Fruit fly (Drosophila melanogaster) whole organism, embryonic: ENCODE data around the gene CG15337.
A peak's percentile ranks its signal among the peaks of the same experiment; 100 is the strongest.

Experiments
- Asciz ChIP-seq: fragments of 200-800 bp; sonication (Bioruptor generic); optimal IDR thresholded peaks from 2 replicates; lab custom pipeline; 2017; ENCODE audit warnings: missing biosample characterization, mild to moderate bottlenecking, missing genetic modification characterization, missing genetic modification reagents
- Atf6 ChIP-seq: fragments of 200-800 bp; sonication (Bioruptor generic); IDR thresholded peaks from 2 replicates; pipeline ENCODE4 v1.3.6; 2022; ENCODE audit warnings: missing biosample characterization, missing genetic modification characterization
- Bgb ChIP-seq: fragments of 200-800 bp; sonication (Bioruptor generic); IDR thresholded peaks from 2 replicates; pipeline ENCODE4 v1.3.6; 2022; ENCODE audit warnings: missing biosample characterization, missing genetic modification characterization; ENCODE audit not compliant: partially characterized antibody
- CG10565 ChIP-seq: fragments of 200-800 bp; sonication (Bioruptor generic); optimal IDR thresholded peaks from 3 replicates; lab custom pipeline; 2016; ENCODE audit warnings: missing biosample characterization, mild to moderate bottlenecking, missing genetic modification characterization
- CG11504 ChIP-seq: fragments of 200-800 bp; sonication (Bioruptor generic); optimal IDR thresholded peaks from 3 replicates; lab custom pipeline; 2019; ENCODE audit warnings: missing biosample characterization, mild to moderate bottlenecking, missing genetic modification characterization, moderate library complexity
- CG11696 ChIP-seq: fragments of 200-800 bp; sonication (Bioruptor generic); IDR thresholded peaks from 2 replicates; pipeline ENCODE4 v1.3.6; 2022; ENCODE audit warnings: missing biosample characterization, missing genetic modification characterization
- CG13624 ChIP-seq: fragments of 200-800 bp; sonication (Bioruptor generic); optimal IDR thresholded peaks from 2 replicates; lab custom pipeline; 2016; ENCODE audit warnings: missing biosample characterization, missing genetic modification characterization
- CG14050 ChIP-seq: fragments of 200-800 bp; sonication (Bioruptor generic); IDR thresholded peaks from 3 replicates; pipeline ENCODE4 v1.3.6; 2022; ENCODE audit warnings: missing biosample characterization, missing genetic modification characterization
- CG15073 ChIP-seq: fragments of 200-800 bp; sonication (Bioruptor generic); optimal IDR thresholded peaks from 2 replicates; lab custom pipeline; 2016; ENCODE audit warnings: missing biosample characterization, missing genetic modification characterization
- CG16779 ChIP-seq: fragments of 200-800 bp; sonication (Bioruptor generic); IDR thresholded peaks from 2 replicates; pipeline ENCODE4 v1.3.6; 2022; ENCODE audit warnings: missing biosample characterization, missing genetic modification characterization
- CG17361 ChIP-seq: fragments of 200-800 bp; sonication (Bioruptor generic); IDR thresholded peaks from 3 replicates; pipeline ENCODE4 v1.3.6; 2022; ENCODE audit warnings: missing biosample characterization, missing genetic modification characterization
- CG18764 ChIP-seq: fragments of 200-800 bp; sonication (Bioruptor generic); optimal IDR thresholded peaks from 3 replicates; lab custom pipeline; 2016; ENCODE audit warnings: missing biosample characterization, missing genetic modification characterization
- CG6254 ChIP-seq: fragments of 200-800 bp; sonication (Bioruptor generic); optimal IDR thresholded peaks from 3 replicates; lab custom pipeline; 2017; ENCODE audit warnings: mild to moderate bottlenecking, missing biosample characterization, missing genetic modification reagents, missing genetic modification characterization
- CG7372 ChIP-seq: fragments of 200-800 bp; sonication (Bioruptor generic); IDR thresholded peaks from 2 replicates; pipeline ENCODE4 v1.3.6; 2022; ENCODE audit warnings: missing biosample characterization, missing genetic modification characterization
- CG7987 ChIP-seq: fragments of 200-800 bp; sonication (Bioruptor generic); optimal IDR thresholded peaks from 2 replicates; lab custom pipeline; 2018; ENCODE audit warnings: missing biosample characterization, mild to moderate bottlenecking, missing genetic modification characterization, moderate library complexity
- CG8281 ChIP-seq: fragments of 200-800 bp; sonication (Bioruptor generic); optimal IDR thresholded peaks from 2 replicates; lab custom pipeline; 2018; ENCODE audit warnings: missing biosample characterization, mild to moderate bottlenecking, missing genetic modification characterization, moderate library complexity
- CG8944 ChIP-seq: fragments of 200-800 bp; sonication (Bioruptor generic); optimal IDR thresholded peaks from 3 replicates; lab custom pipeline; 2016; ENCODE audit warnings: missing biosample characterization, missing genetic modification characterization
- CG9215 ChIP-seq: fragments of 200-800 bp; sonication (Bioruptor generic); IDR thresholded peaks from 2 replicates; pipeline ENCODE4 v1.3.6; 2022; ENCODE audit warnings: missing biosample characterization, missing genetic modification characterization
- Drgx ChIP-seq: fragments of 200-800 bp; sonication (Bioruptor generic); IDR thresholded peaks from 2 replicates; pipeline ENCODE4 v1.3.6; 2022; ENCODE audit warnings: missing biosample characterization, missing genetic modification characterization
- Max ChIP-seq: fragments of 200-800 bp; sonication (Bioruptor generic); optimal IDR thresholded peaks from 2 replicates; lab custom pipeline; 2016; ENCODE audit warnings: missing biosample characterization, mild to moderate bottlenecking, missing genetic modification characterization
- Med ChIP-seq: fragments of 200-800 bp; sonication (Bioruptor generic); peaks from one replicate; lab custom pipeline; 2016; ENCODE audit warnings: missing biosample characterization, missing genetic modification characterization, mild to moderate bottlenecking, inconsistent platforms, moderate library complexity
- Pdp1 ChIP-seq, 2 experiments: fragments of 200-800 bp; sonication (Bioruptor generic); optimal IDR thresholded peaks; 3 replicates each; lab custom pipeline; 2016; ENCODE audit warnings: missing biosample characterization in 2 of 2, missing genetic modification characterization in 2 of 2, mild to moderate bottlenecking in 1 of 2, moderate library complexity in 1 of 2
- Ssrp ChIP-seq: fragments of 200-800 bp; sonication (Bioruptor generic); optimal IDR thresholded peaks from 2 replicates; lab custom pipeline; 2018; ENCODE audit warnings: missing biosample characterization, mild to moderate bottlenecking, missing genetic modification characterization, moderate library complexity
- Usf ChIP-seq: fragments of 200-800 bp; sonication (Bioruptor generic); optimal IDR thresholded peaks from 2 replicates; lab custom pipeline; 2017; ENCODE audit warnings: missing genotype, missing biosample characterization, missing genetic modification characterization
- Xrp1 ChIP-seq: fragments of 200-800 bp; sonication (Bioruptor generic); IDR thresholded peaks from 2 replicates; pipeline ENCODE4 v1.3.6; 2022; ENCODE audit warnings: missing biosample characterization, missing genetic modification characterization
- bab2 ChIP-seq: fragments of 200-800 bp; sonication (Bioruptor generic); optimal IDR thresholded peaks from 2 replicates; lab custom pipeline; 2016; ENCODE audit warnings: missing biosample characterization, missing genetic modification characterization
- cato ChIP-seq: fragments of 200-800 bp; sonication (Bioruptor generic); optimal IDR thresholded peaks from 2 replicates; lab custom pipeline; 2016; ENCODE audit warnings: missing biosample characterization, missing genetic modification characterization, borderline replicate concordance
- chif ChIP-seq, 2 experiments: fragments of 200-800 bp; sonication (Bioruptor generic); optimal IDR thresholded peaks; 3 replicates each; lab custom pipeline; 2016; ENCODE audit warnings: missing biosample characterization in 2 of 2, missing genetic modification characterization in 2 of 2
- ci ChIP-seq: fragments of 200-800 bp; sonication (Bioruptor generic); IDR thresholded peaks from 3 replicates; pipeline ENCODE4 v1.3.6; 2022; ENCODE audit warnings: missing biosample characterization, missing genetic modification characterization
- ewg ChIP-seq: fragments of 200-800 bp; sonication (Bioruptor generic); optimal IDR thresholded peaks from 3 replicates; lab custom pipeline; 2017; ENCODE audit warnings: mild to moderate bottlenecking, missing biosample characterization, missing genetic modification reagents, missing genetic modification characterization
- exex ChIP-seq: fragments of 200-800 bp; sonication (Bioruptor generic); optimal IDR thresholded peaks from 4 replicates; lab custom pipeline; 2018; ENCODE audit warnings: missing biosample characterization, mild to moderate bottlenecking, missing genetic modification characterization, moderate library complexity
- fd3F ChIP-seq: fragments of 200-800 bp; sonication (Bioruptor generic); optimal IDR thresholded peaks from 2 replicates; lab custom pipeline; 2018; ENCODE audit warnings: missing biosample characterization, mild to moderate bottlenecking, missing genetic modification characterization, moderate library complexity
- fru ChIP-seq: fragments of >200 bp; optimal IDR thresholded peaks from 2 replicates; lab custom pipeline; 2017
- fu2 ChIP-seq: fragments of 200-800 bp; sonication (Bioruptor generic); optimal IDR thresholded peaks from 2 replicates; lab custom pipeline; 2016; ENCODE audit warnings: missing biosample characterization, missing genetic modification characterization
- gem ChIP-seq: fragments of 200-800 bp; sonication (Bioruptor generic); optimal IDR thresholded peaks from 2 replicates; lab custom pipeline; 2019; ENCODE audit warnings: missing biosample characterization, mild to moderate bottlenecking, missing genetic modification characterization, moderate library complexity
- gsb-n ChIP-seq: fragments of 200-800 bp; sonication (Bioruptor generic); optimal IDR thresholded peaks from 3 replicates; lab custom pipeline; 2018; ENCODE audit warnings: missing biosample characterization, mild to moderate bottlenecking, missing genetic modification characterization
- kay ChIP-seq: fragments of 200-800 bp; sonication (Bioruptor generic); optimal IDR thresholded peaks from 2 replicates; lab custom pipeline; 2016; ENCODE audit warnings: missing biosample characterization, missing genetic modification characterization
- lilli ChIP-seq: fragments of 200-800 bp; sonication (Bioruptor generic); optimal IDR thresholded peaks from 3 replicates; lab custom pipeline; 2016; ENCODE audit warnings: missing biosample characterization, missing genetic modification characterization
- lmd ChIP-seq: fragments of 200-800 bp; sonication (Bioruptor generic); IDR thresholded peaks from 2 replicates; pipeline ENCODE4 v1.3.6; 2022; ENCODE audit warnings: missing biosample characterization, missing genetic modification characterization
- nom ChIP-seq: fragments of 200-800 bp; sonication (Bioruptor generic); optimal IDR thresholded peaks from 2 replicates; lab custom pipeline; 2017; ENCODE audit warnings: missing biosample characterization, missing genetic modification characterization, mild to moderate bottlenecking, moderate library complexity, missing genetic modification reagents
- row ChIP-seq: fragments of 200-800 bp; sonication (Bioruptor generic); IDR thresholded peaks from 3 replicates; pipeline ENCODE4 v1.3.6; 2022; ENCODE audit warnings: missing biosample characterization, missing genetic modification characterization
- sc ChIP-seq, 3 experiments: fragments of >200 bp in 2 of 3; fragments of 200-800 bp in 1 of 3; sonication (Bioruptor generic) in 1 of 3; optimal IDR thresholded peaks; 2 replicates in 2 of 3; 3 replicates in 1 of 3; lab custom pipeline; 2017; ENCODE audit warnings: mild to moderate bottlenecking in 1 of 3, missing biosample characterization in 1 of 3, missing genetic modification characterization in 1 of 3, missing genetic modification reagents in 1 of 3
- sens-2 ChIP-seq: fragments of 200-800 bp; sonication (Bioruptor generic); IDR thresholded peaks from 2 replicates; pipeline ENCODE4 v1.3.6; 2022; ENCODE audit warnings: missing biosample characterization, missing genetic modification characterization
- sna ChIP-seq: fragments of 200-800 bp; sonication (Bioruptor generic); IDR thresholded peaks from 2 replicates; pipeline ENCODE4 v1.3.6; 2022; ENCODE audit warnings: missing biosample characterization, missing genetic modification characterization; ENCODE audit not compliant: partially characterized antibody
- sob ChIP-seq: fragments of 200-800 bp; sonication (Bioruptor generic); IDR thresholded peaks from 2 replicates; pipeline ENCODE4 v1.3.6; 2022; ENCODE audit warnings: missing biosample characterization, missing genetic modification characterization
- sr ChIP-seq: fragments of 200-800 bp; sonication (Bioruptor generic); IDR thresholded peaks from 3 replicates; pipeline ENCODE4 v1.3.6; 2022; ENCODE audit warnings: missing biosample characterization, missing genetic modification characterization
- ttk ChIP-seq: fragments of 200-800 bp; sonication (Bioruptor generic); IDR thresholded peaks from 2 replicates; pipeline ENCODE4 v2.1.2; 2022; ENCODE audit warnings: missing biosample characterization, missing genetic modification characterization
- wek ChIP-seq: fragments of 200-800 bp; sonication (Bioruptor generic); optimal IDR thresholded peaks from 3 replicates; lab custom pipeline; 2018; ENCODE audit warnings: missing biosample characterization, mild to moderate bottlenecking, missing genetic modification characterization, moderate library complexity

The CG15337 gene

DNA sequence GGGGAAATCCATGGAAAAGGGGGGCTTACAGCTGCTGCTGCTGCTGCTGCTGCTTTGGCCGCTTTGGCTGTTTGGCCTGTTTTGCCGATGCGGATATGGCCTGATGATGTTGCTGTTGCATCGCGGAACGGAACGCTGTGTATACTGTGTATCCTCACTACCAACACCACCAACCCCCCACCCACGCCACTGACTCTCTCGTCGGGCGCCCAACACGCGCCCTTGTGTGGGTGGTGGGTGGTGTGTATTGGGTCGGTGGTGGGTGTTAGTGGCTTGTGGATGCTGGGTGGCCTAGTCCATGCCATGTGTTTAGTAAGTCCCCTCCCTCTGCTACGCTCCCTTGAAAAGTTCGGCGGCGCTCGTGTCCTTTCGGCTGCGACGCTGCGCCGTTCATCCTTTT lies 17.9 kb downstream of the CG15337 start (continued):
- TF ChIP-seq CG14050 (no peak), Asciz (no peak), Atf6 (GFP tag; lab: Robert Waterston, UW) (no peak), Bgb (GFP tag; lab: Robert Waterston, UW) (peak; percentile 38; the same call in 1 of the 2 replicates), kay (no peak), sob (0 out of 2 replicates have a peak, but pooled peaks have one; percentile 30), Drgx (GFP tag; lab: Robert Waterston, UW) (0 out of 2 replicates have a peak, but pooled peaks have one; percentile 16), ci (GFP tag; lab: Robert Waterston, UW) (peak; percentile 52; the same call in 2 of the 3 replicates)

dm6 chrX:8178165-8178955 lies 18.5 kb downstream of the CG15337 start, which contains the start of gene sdt:
Gene sdt (plus strand): TSS chrX:8178549.
- TF ChIP-seq bab2 (GFP tag; lab: Kevin White, UChicago) (peak; percentile 28), fru (lab: Kevin White, UChicago) (no peak), CG8281 (tag; lab: Kevin White, UChicago) (no peak), fu2 (GFP tag; lab: Kevin White, UChicago) (no peak), CG11696 (GFP tag; lab: Robert Waterston, UW) (no peak), lilli (GFP tag; lab: Kevin White, UChicago) (peak; percentile 10), Xrp1 (GFP tag; lab: Robert Waterston, UW) (no peak), gsb-n (no peak), CG13624 (GFP tag; lab: Kevin White, UChicago) (peak; percentile 13), lmd (GFP tag; lab: Robert Waterston, UW) (0 out of 2 replicates have a peak, but pooled peaks have one; percentile 11), CG16779 (peak; percentile 69), CG9215 (GFP tag; lab: Robert Waterston, UW) (no peak), cato (GFP tag; lab: Kevin White, UChicago) (no peak), sens-2 (GFP tag; lab: Robert Waterston, UW) (no peak), sr (GFP tag; lab: Robert Waterston, UW) (no peak), fd3F (GFP tag; lab: Kevin White, UChicago) (no peak), Max (no peak), Med (GFP tag; lab: Kevin White, UChicago) (no peak), ewg (GFP tag; lab: Kevin White, UChicago) (peak; percentile 45), CG11504 (tag; lab: Kevin White, UChicago) (peak; percentile 54), row (peak; percentile 47), ttk (GFP tag; lab: Robert Waterston, UW) (no peak), gem (tag; lab: Kevin White, UChicago) (peak; percentile 37), sna (GFP tag; lab: Robert Waterston, UW) (no peak), chif (GFP tag; optimal IDR thresholded peaks at IDR 0.05; lab: Kevin White, UChicago) (no peak), CG10565 (no peak), Pdp1 (GFP tag; optimal IDR thresholded peaks at IDR 0.05; lab: Kevin White, UChicago) (no peak), Ssrp (tag; lab: Kevin White, UChicago) (peak; percentile 26), Usf (GFP tag; lab: Kevin White, UChicago) (no peak), CG8944 (GFP tag; lab: Kevin White, UChicago) (no peak), CG18764 (GFP tag; lab: Kevin White, UChicago) (no peak), CG17361 (GFP tag; lab: Robert Waterston, UW) (peak; percentile 59; the same call in 1 of the 3 replicates), nom (GFP tag; lab: Kevin White, UChicago) (no peak), CG7372 (no peak), wek (GFP tag; lab: Kevin White, UChicago) (no peak), CG15073 (GFP tag; lab: Kevin White, UChicago) (no peak), CG6254 (no peak), sc (optimal IDR thresholded peaks at IDR 0.05; lab: Kevin White, UChicago) (no peak), sc (GFP tag; optimal IDR thresholded peaks at IDR 0.05; lab: Kevin White, UChicago) (no peak), exex (tag; lab: Kevin White, UChicago) (no peak), CG7987 (no peak)
